Worm (Caenorhabditis elegans) whole organism, L4/young adult: Measurements from ENCODE around the gene T06D4.1.

Experiments used
- W03F9.2 ChIP-seq: fragments of 150-350 bp; optimal IDR thresholded peaks from 2 replicates; lab custom pipeline; 2014; ENCODE audit warnings: missing biosample characterization, missing genetic modification characterization
- him-1 ChIP-seq: sonication (generic microtip); optimal IDR thresholded peaks from 2 replicates; lab custom pipeline; 2016; ENCODE audit warnings: missing genotype, missing genetic modification reagents, missing genetic modification characterization, missing compliant biosample characterization

ce11 chrII:3429400-3429799 is 47.8 kb downstream of the T06D4.1 start, which contains the start of gene C16C8.18:
- TF ChIP-seq him-1 (tag; lab: Kevin White, UChicago) (no peak), W03F9.2 (tag; lab: Kevin White, UChicago) (no peak)
